Worm (Caenorhabditis elegans): ENCODE results near the gene ZC443.4.

Gene ZC443.4

ce11 chrV:12806190-12806589 lies 13.5 kb downstream of the ZC443.4 start, which contains the start of gene ZC443.7:
Gene ZC443.7 (plus strand): TSS chrV:12806490.
- TF ChIP-seq xnd-1 (tag; optimal IDR thresholded peaks at IDR 0.05) (no peak), nfya-2 (GFP tag; IDR thresholded peaks at IDR 0.05) (no peak), madf-3 (GFP tag; IDR thresholded peaks at IDR 0.05) (no peak), cebp-1 (GFP tag; IDR thresholded peaks at IDR 0.05) (no peak), cebp-1 (tag; optimal IDR thresholded peaks at IDR 0.05) (no peak), madf-6 (GFP tag; IDR thresholded peaks at IDR 0.05) (no peak), gei-17 (GFP tag; optimal IDR thresholded peaks at IDR 0.05) (no peak), bed-1 (GFP tag; IDR thresholded peaks at IDR 0.05) (no peak)

ce11 chrV:12803274-12803673 lies 16.4 kb downstream of the ZC443.4 start, which contains the start of gene srbc-45:
Gene srbc-45 (plus strand): TSS chrV:12803574.
- TF ChIP-seq cebp-1 (GFP tag; IDR thresholded peaks at IDR 0.05) (no peak), cebp-1 (tag; optimal IDR thresholded peaks at IDR 0.05) (no peak), ceh-100 (GFP tag; IDR thresholded peaks at IDR 0.05) (no peak), hmg-1.2 (GFP tag; IDR thresholded peaks at IDR 0.05) (no peak), dpl-1 (GFP tag; optimal IDR thresholded peaks at IDR 0.05) (no peak), somi-1 (GFP tag; optimal IDR thresholded peaks at IDR 0.05) (no peak)

ce11 chrV:12800171-12800570 lies 19.5 kb downstream of the ZC443.4 start, which contains the start of gene ugt-3:
Gene ugt-3 (minus strand): TSS chrV:12800271.
- TF ChIP-seq F33H1.4 (GFP tag; IDR thresholded peaks at IDR 0.05) (no peak), lir-1 (GFP tag; conservative IDR thresholded peaks at IDR 0.05) (no peak), ceh-91 (GFP tag; IDR thresholded peaks at IDR 0.05) (no peak), ztf-26 (tag; optimal IDR thresholded peaks at IDR 0.05) (no peak), mcd-1 (GFP tag; IDR thresholded peaks at IDR 0.05) (no peak), rpc-1 (optimal IDR thresholded peaks at IDR 0.05) (no peak), rpc-1 (tag; optimal IDR thresholded peaks at IDR 0.05) (no peak)

ce11 chrV:12797992-12798391 lies 21.7 kb downstream of the ZC443.4 start, which contains the start of gene ugt-6:
Gene ugt-6 (minus strand): TSS chrV:12798224.
- TF ChIP-seq K11D2.4 (GFP tag; IDR thresholded peaks at IDR 0.05) = no peak

ce11 chrV:12796908-12797490 lies 22.7 kb downstream of the ZC443.4 start:
- TF ChIP-seq let-607 (tag; optimal IDR thresholded peaks at IDR 0.05) (peak; percentile 62 to 80), ama-1 (optimal IDR thresholded peaks at IDR 0.05) (no peak), ama-1 (GFP tag; optimal IDR thresholded peaks at IDR 0.05) (no peak), nhr-80 (tag; optimal IDR thresholded peaks at IDR 0.05) (peak; percentile 86), T26A5.8 (tag; optimal IDR thresholded peaks at IDR 0.05) (no peak), chd-7 (tag; optimal IDR thresholded peaks at IDR 0.05) (no peak), somi-1 (GFP tag; optimal IDR thresholded peaks at IDR 0.05) (no peak), atf-7 (tag; optimal IDR thresholded peaks at IDR 0.05) (peak; percentile 33), T07F8.4 (tag; optimal IDR thresholded peaks at IDR 0.05) (no peak), sptf-2 (GFP tag; optimal IDR thresholded peaks at IDR 0.05) (no peak), rcor-1 (GFP tag; IDR thresholded peaks at IDR 0.05) (no peak), madf-8 (GFP tag; conservative IDR thresholded peaks at IDR 0.05) (no peak), madf-6 (GFP tag; IDR thresholded peaks at IDR 0.05) (no peak), nhr-179 (tag; optimal IDR thresholded peaks at IDR 0.05) (no peak), unc-130 (GFP tag; optimal IDR thresholded peaks at IDR 0.05) (no peak), D2030.7 (GFP tag; IDR thresholded peaks at IDR 0.05) (no peak)
